Fruit fly (Drosophila melanogaster) S2 (cell line): ENCODE measurements around the gene CG32022.

Experiments
- CG8478 ChIP-seq: fragments of >200 bp; optimal IDR thresholded peaks from 2 replicates; lab custom pipeline; 2018
- CTCF ChIP-seq, 2 experiments: fragments of >200 bp; optimal IDR thresholded peaks; 2 replicates each; lab custom pipeline; 2018

DNA sequence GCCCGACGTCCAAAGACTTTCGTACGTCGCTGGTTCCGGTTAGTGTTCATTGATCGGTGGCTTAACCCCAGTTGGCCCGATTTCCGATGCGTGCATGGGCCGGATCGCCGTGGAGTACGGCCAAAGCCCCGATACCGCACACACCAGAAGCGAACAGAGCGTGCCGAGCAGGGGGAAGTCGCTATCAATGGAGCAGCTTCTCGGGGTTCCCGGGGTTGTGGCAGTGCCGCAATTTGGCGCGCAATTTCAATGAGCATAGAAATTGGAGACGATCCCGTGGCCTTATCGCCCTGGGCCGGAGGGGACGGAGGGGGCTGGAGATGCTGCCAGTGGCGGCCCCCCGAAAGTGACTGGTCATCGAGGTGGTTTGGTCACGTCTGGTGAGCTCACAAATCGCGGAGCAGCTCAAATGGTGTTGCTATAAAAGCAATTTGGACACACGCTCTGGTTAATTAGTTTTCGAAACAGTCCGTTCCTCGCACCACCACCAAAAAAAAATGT lies 10.5 kb upstream of the CG32022 start, which contains the start of gene Cp16:
- TF ChIP-seq CG8478 (lab: Kevin White, UChicago) (no peak), CTCF (optimal IDR thresholded peaks at IDR 0.05; lab: Kevin White, UChicago) (no peak)
